Fruit fly (Drosophila melanogaster) whole organism, embryonic: ENCODE data around the gene ALiX.

ENCODE experiments used
- B-H1 ChIP-seq: fragments of 200-800 bp; sonication (Bioruptor generic); IDR thresholded peaks from 3 replicates; pipeline ENCODE4 v1.3.6; 2022; ENCODE audit warnings: missing biosample characterization, missing genetic modification characterization
- Blimp-1 ChIP-seq: fragments of 200-800 bp; sonication (Bioruptor generic); optimal IDR thresholded peaks from 3 replicates; lab custom pipeline; 2018; ENCODE audit warnings: missing biosample characterization, missing genetic modification characterization, mild to moderate bottlenecking, moderate library complexity, missing genetic modification reagents
- CG10147 ChIP-seq: fragments of 200-800 bp; sonication (Bioruptor generic); optimal IDR thresholded peaks from 2 replicates; lab custom pipeline; 2019; ENCODE audit warnings: missing biosample characterization, mild to moderate bottlenecking, missing genetic modification characterization, moderate library complexity
- CG11398 ChIP-seq: fragments of 200-800 bp; sonication (Bioruptor generic); optimal IDR thresholded peaks from 2 replicates; lab custom pipeline; 2016; ENCODE audit warnings: missing biosample characterization, missing genetic modification characterization
- CG11456 ChIP-seq: fragments of 200-800 bp; sonication (Bioruptor generic); IDR thresholded peaks from 3 replicates; pipeline ENCODE4 v1.3.6; 2022; ENCODE audit warnings: missing biosample characterization, missing genetic modification characterization
- CG11504 ChIP-seq: fragments of 200-800 bp; sonication (Bioruptor generic); optimal IDR thresholded peaks from 3 replicates; lab custom pipeline; 2019; ENCODE audit warnings: missing biosample characterization, mild to moderate bottlenecking, missing genetic modification characterization, moderate library complexity
- CG12769 ChIP-seq: fragments of 200-800 bp; sonication (Bioruptor generic); optimal IDR thresholded peaks from 2 replicates; lab custom pipeline; 2019; ENCODE audit warnings: missing biosample characterization, mild to moderate bottlenecking, missing genetic modification characterization, moderate library complexity
- CG13287 ChIP-seq: fragments of 200-800 bp; sonication (Bioruptor generic); IDR thresholded peaks from 2 replicates; pipeline ENCODE4 v1.3.6; 2022; ENCODE audit warnings: missing biosample characterization, missing genetic modification characterization; ENCODE audit not compliant: partially characterized antibody
- CG13424 ChIP-seq: fragments of 200-800 bp; sonication (Bioruptor generic); optimal IDR thresholded peaks from 2 replicates; lab custom pipeline; 2019; ENCODE audit warnings: missing biosample characterization, mild to moderate bottlenecking, missing genetic modification characterization, moderate library complexity
- CG14710 ChIP-seq: fragments of 200-800 bp; sonication (Bioruptor generic); optimal IDR thresholded peaks from 3 replicates; lab custom pipeline; 2019; ENCODE audit warnings: missing biosample characterization, mild to moderate bottlenecking, missing genetic modification characterization, moderate library complexity
- CG34422 ChIP-seq: fragments of 200-800 bp; sonication (Bioruptor generic); IDR thresholded peaks from 3 replicates; pipeline ENCODE4 v1.3.6; 2022; ENCODE audit warnings: missing biosample characterization, missing genetic modification characterization
- CG3838 ChIP-seq: fragments of 200-800 bp; sonication (Bioruptor generic); optimal IDR thresholded peaks from 3 replicates; lab custom pipeline; 2016; ENCODE audit warnings: missing biosample characterization, missing genetic modification characterization
- CG4360 ChIP-seq: fragments of 200-800 bp; sonication (Bioruptor generic); IDR thresholded peaks from 2 replicates; pipeline ENCODE4 v1.3.6; 2022; ENCODE audit warnings: missing biosample characterization, missing genetic modification characterization
- CG4424 ChIP-seq: fragments of 200-800 bp; sonication (Bioruptor generic); optimal IDR thresholded peaks from 3 replicates; lab custom pipeline; 2016; ENCODE audit warnings: missing biosample characterization, missing genetic modification characterization
- CG5180 ChIP-seq: fragments of 200-800 bp; sonication (Bioruptor generic); optimal IDR thresholded peaks from 3 replicates; lab custom pipeline; 2017; ENCODE audit warnings: missing biosample characterization, missing genetic modification characterization, mild to moderate bottlenecking, moderate library complexity, missing genetic modification reagents
- CG6175 ChIP-seq: fragments of 200-800 bp; sonication (Bioruptor generic); IDR thresholded peaks from 3 replicates; pipeline ENCODE4 v1.3.6; 2022; ENCODE audit warnings: missing biosample characterization, missing genetic modification characterization
- CG8089 ChIP-seq: fragments of 200-800 bp; sonication (Bioruptor generic); optimal IDR thresholded peaks from 3 replicates; lab custom pipeline; 2016; ENCODE audit warnings: missing biosample characterization, missing genetic modification characterization
- CG8290 ChIP-seq, 3 experiments: fragments of 200-800 bp; sonication (Bioruptor generic); optimal IDR thresholded peaks; 2 replicates each; lab custom pipeline; 2016 to 2019; ENCODE audit warnings: missing biosample characterization in 3 of 3, missing genetic modification characterization in 3 of 3, mild to moderate bottlenecking in 2 of 3, moderate library complexity in 1 of 3
- CG8478 ChIP-seq: fragments of >200 bp; optimal IDR thresholded peaks from 2 replicates; lab custom pipeline; 2018
- D19B ChIP-seq: fragments of 200-800 bp; sonication (Bioruptor generic); optimal IDR thresholded peaks from 2 replicates; lab custom pipeline; 2017; ENCODE audit warnings: missing biosample characterization, mild to moderate bottlenecking, missing genetic modification characterization
- Dfd ChIP-seq, 2 experiments: fragments of >200 bp; optimal IDR thresholded peaks; 2 replicates each; lab custom pipeline; 2017; ENCODE audit warnings: missing biosample characterization in 2 of 2, missing genetic modification characterization in 2 of 2
- Doc2 ChIP-seq: fragments of 200-800 bp; sonication (Bioruptor generic); IDR thresholded peaks from 2 replicates; pipeline ENCODE4 v1.3.6; 2022; ENCODE audit warnings: missing biosample characterization, missing genetic modification characterization
- HHEX ChIP-seq: fragments of 200-800 bp; sonication (Bioruptor generic); optimal IDR thresholded peaks from 3 replicates; lab custom pipeline; 2017; ENCODE audit warnings: missing biosample characterization, mild to moderate bottlenecking, missing genetic modification characterization, missing genetic modification reagents
- Hand ChIP-seq: fragments of 200-800 bp; sonication (Bioruptor generic); optimal IDR thresholded peaks from 2 replicates; lab custom pipeline; 2017; ENCODE audit warnings: mild to moderate bottlenecking, missing biosample characterization, missing genetic modification reagents, missing genetic modification characterization
- MTF-1 ChIP-seq: fragments of 200-800 bp; sonication (Bioruptor generic); optimal IDR thresholded peaks from 2 replicates; lab custom pipeline; 2018; ENCODE audit warnings: missing biosample characterization, mild to moderate bottlenecking, missing genetic modification characterization, borderline replicate concordance
- Mad ChIP-seq: fragments of 200-800 bp; sonication (Bioruptor generic); optimal IDR thresholded peaks from 2 replicates; lab custom pipeline; 2016; ENCODE audit warnings: missing biosample characterization, missing genetic modification characterization
- Myb ChIP-seq: fragments of 200-800 bp; sonication (Bioruptor generic); optimal IDR thresholded peaks from 2 replicates; lab custom pipeline; 2016; ENCODE audit warnings: missing biosample characterization, missing genetic modification characterization
- Rfx ChIP-seq: fragments of 200-800 bp; sonication (Bioruptor generic); IDR thresholded peaks from 2 replicates; pipeline ENCODE4 v1.3.6; 2022; ENCODE audit warnings: missing biosample characterization, missing genetic modification characterization
- Spps ChIP-seq: fragments of 200-800 bp; sonication (Bioruptor generic); optimal IDR thresholded peaks from 2 replicates; lab custom pipeline; 2018; ENCODE audit warnings: missing biosample characterization, mild to moderate bottlenecking, missing genetic modification characterization
- Sry-δ ChIP-seq: fragments of 200-800 bp; sonication (Bioruptor generic); optimal IDR thresholded peaks from 2 replicates; lab custom pipeline; 2016; ENCODE audit warnings: missing biosample characterization, missing genetic modification characterization
- al ChIP-seq: fragments of 200-800 bp; sonication (Bioruptor generic); IDR thresholded peaks from 2 replicates; pipeline ENCODE4 v1.3.6; 2022; ENCODE audit warnings: missing biosample characterization, missing genetic modification characterization
- aop ChIP-seq: fragments of 200-800 bp; sonication (Bioruptor generic); IDR thresholded peaks from 2 replicates; pipeline ENCODE4 v1.3.6; 2022; ENCODE audit warnings: missing biosample characterization, missing genetic modification characterization
- bbx ChIP-seq: fragments of 200-800 bp; sonication (Bioruptor generic); IDR thresholded peaks from 2 replicates; pipeline ENCODE4 v1.3.6; 2022; ENCODE audit warnings: missing biosample characterization, missing genetic modification characterization; ENCODE audit not compliant: partially characterized antibody
- bcd ChIP-seq: fragments of 200-800 bp; sonication (Bioruptor generic); optimal IDR thresholded peaks from 2 replicates; lab custom pipeline; 2017; ENCODE audit warnings: missing biosample characterization, mild to moderate bottlenecking, missing genetic modification characterization
- cas ChIP-seq: fragments of 200-800 bp; sonication (Bioruptor generic); IDR thresholded peaks from 2 replicates; pipeline ENCODE4 v1.3.6; 2022; ENCODE audit warnings: missing biosample characterization, missing genetic modification characterization
- croc ChIP-seq: fragments of 200-800 bp; sonication (Bioruptor generic); conservative IDR thresholded peaks from 3 replicates; pipeline ENCODE4 v1.3.6; 2022; ENCODE audit warnings: missing biosample characterization, missing genetic modification characterization
- fd96Cb ChIP-seq: fragments of 200-800 bp; sonication (Bioruptor generic); optimal IDR thresholded peaks from 2 replicates; lab custom pipeline; 2018; ENCODE audit warnings: missing biosample characterization, mild to moderate bottlenecking, missing genetic modification characterization, moderate library complexity
- grau ChIP-seq: fragments of 200-800 bp; optimal IDR thresholded peaks from 3 replicates; lab custom pipeline; 2019; ENCODE audit warnings: missing biosample characterization, mild to moderate bottlenecking, missing genetic modification characterization, moderate library complexity
- jigr1 ChIP-seq: fragments of 200-800 bp; sonication (Bioruptor generic); IDR thresholded peaks from 3 replicates; pipeline ENCODE4 v1.3.6; 2022; ENCODE audit warnings: missing biosample characterization, missing genetic modification characterization
- lola ChIP-seq, 3 experiments: fragments of >200 bp in 2 of 3; fragments of 200-800 bp in 1 of 3; sonication (Bioruptor generic) in 1 of 3; optimal IDR thresholded peaks; 2 replicates each; lab custom pipeline; 2017 to 2019; ENCODE audit warnings: missing biosample characterization in 3 of 3, missing genetic modification characterization in 3 of 3, mild to moderate bottlenecking in 1 of 3, moderate library complexity in 1 of 3
- nom ChIP-seq: fragments of 200-800 bp; sonication (Bioruptor generic); optimal IDR thresholded peaks from 2 replicates; lab custom pipeline; 2017; ENCODE audit warnings: missing biosample characterization, missing genetic modification characterization, mild to moderate bottlenecking, moderate library complexity, missing genetic modification reagents
- onecut ChIP-seq: fragments of 200-800 bp; sonication (Bioruptor generic); IDR thresholded peaks from 2 replicates; pipeline ENCODE4 v1.3.6; 2022; ENCODE audit warnings: missing biosample characterization, missing genetic modification characterization
- sc ChIP-seq, 3 experiments: fragments of >200 bp in 2 of 3; fragments of 200-800 bp in 1 of 3; sonication (Bioruptor generic) in 1 of 3; optimal IDR thresholded peaks; 2 replicates in 2 of 3; 3 replicates in 1 of 3; lab custom pipeline; 2017; ENCODE audit warnings: mild to moderate bottlenecking in 1 of 3, missing biosample characterization in 1 of 3, missing genetic modification characterization in 1 of 3, missing genetic modification reagents in 1 of 3
- sisA ChIP-seq: fragments of 200-800 bp; sonication (Bioruptor generic); IDR thresholded peaks from 2 replicates; pipeline ENCODE4 v1.3.6; 2022; ENCODE audit warnings: missing biosample characterization, missing genetic modification characterization
- tgo ChIP-seq: fragments of 200-800 bp; sonication (Bioruptor generic); IDR thresholded peaks from 3 replicates; pipeline ENCODE4 v1.3.6; 2022; ENCODE audit warnings: missing biosample characterization, missing genetic modification characterization
- ttk ChIP-seq: fragments of 200-800 bp; sonication (Bioruptor generic); IDR thresholded peaks from 2 replicates; pipeline ENCODE4 v2.1.2; 2022; ENCODE audit warnings: missing biosample characterization, missing genetic modification characterization

ALiX gene

DNA sequence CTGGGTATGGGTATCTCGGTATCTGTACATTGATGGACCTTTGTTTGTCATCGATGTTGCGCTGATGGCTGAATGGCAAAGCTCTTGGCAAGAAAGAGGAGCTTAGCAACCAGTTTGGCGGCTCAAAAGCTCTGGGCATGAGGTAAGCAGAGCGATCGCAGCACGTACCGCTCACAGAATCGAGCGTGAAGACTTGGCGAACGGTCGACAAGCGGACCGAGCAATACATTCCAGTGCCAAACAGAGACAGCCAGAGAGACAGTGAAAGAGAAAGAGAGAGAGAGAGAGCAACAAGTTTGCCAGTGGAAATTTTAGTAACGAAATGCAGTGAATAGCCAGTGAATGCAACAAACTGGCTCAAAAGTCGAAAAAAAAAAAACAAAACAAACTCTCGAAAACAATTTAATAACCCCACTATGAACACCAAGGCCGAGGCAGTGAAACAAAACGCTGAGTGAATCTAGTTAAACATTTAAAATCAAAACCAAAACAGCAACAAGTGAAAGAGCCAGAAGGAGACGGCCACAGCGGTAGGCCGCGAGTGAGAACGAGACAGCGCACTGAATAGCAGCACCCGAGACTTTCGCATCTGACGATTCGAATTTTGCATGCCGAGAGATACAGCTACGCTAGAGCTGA is 36.6 kb upstream of the ALiX start, which contains the start of gene Ets98B (continued):
- TF ChIP-seq Myb (GFP tag; lab: Kevin White, UChicago), result no peak
- no peak for TF ChIP-seq Hand (GFP tag; lab: Kevin White, UChicago)
- TF ChIP-seq CG10147 (GFP tag; lab: Kevin White, UChicago), result no peak
- TF ChIP-seq CG8478, result peak; percentile 66
- TF ChIP-seq CG34422, result no peak
- TF ChIP-seq CG12769 (tag; lab: Kevin White, UChicago), result peak; percentile 17
- TF ChIP-seq Spps, result no peak
- no peak for TF ChIP-seq Doc2 (GFP tag; lab: Robert Waterston, UW)
- TF ChIP-seq lola (GFP tag; optimal IDR thresholded peaks at IDR 0.05; lab: Kevin White, UChicago), result no peak
- TF ChIP-seq CG8290 (GFP tag; optimal IDR thresholded peaks at IDR 0.05; lab: Kevin White, UChicago), result no peak
- TF ChIP-seq CG8290 (tag; optimal IDR thresholded peaks at IDR 0.05; lab: Kevin White, UChicago), result peak in 1 of 2 experiments; percentile 22
- no peak for TF ChIP-seq onecut (GFP tag; lab: Robert Waterston, UW)
- TF ChIP-seq CG5180, result no peak
- no peak for TF ChIP-seq CG11504 (tag; lab: Kevin White, UChicago)
- TF ChIP-seq fd96Cb, result no peak

DNA sequence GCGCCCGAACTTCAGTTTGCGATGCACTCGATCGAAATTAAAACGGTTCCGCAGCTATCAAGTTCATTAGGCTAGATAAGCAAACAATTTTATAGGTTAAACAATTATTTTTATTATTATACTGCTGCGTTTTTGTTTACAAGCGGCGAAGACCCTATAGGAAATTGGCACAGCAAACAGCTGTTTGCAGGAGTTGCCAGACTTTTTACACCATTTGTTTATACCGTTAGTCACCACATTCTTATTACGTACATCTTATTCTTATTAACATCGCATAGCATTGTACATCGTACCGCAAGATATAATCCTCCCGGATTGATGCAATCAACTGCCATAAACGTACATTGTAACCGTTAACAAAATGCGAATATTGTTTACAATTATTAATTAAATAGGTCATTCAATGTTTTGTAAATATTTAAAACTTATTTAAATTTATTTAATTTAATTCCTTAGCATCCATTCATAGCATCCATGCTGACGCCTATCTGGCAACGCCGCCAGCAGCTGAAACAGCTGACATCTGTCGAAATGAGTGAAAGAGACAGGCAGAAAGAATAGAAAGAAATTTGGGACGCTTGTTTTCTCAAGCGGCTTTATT is 6.8 kb upstream of the ALiX start, which contains the start of the genes CROT and CG12877:
TSS of gene CROT (minus strand) at position 171 of the 601 bp plus-strand sequence.
TSS of gene CG12877 (plus strand) at position 520 of the 601 bp plus-strand sequence.
- peak; percentile 55 for TF ChIP-seq Mad (GFP tag; lab: Kevin White, UChicago)
- TF ChIP-seq grau (tag; lab: Kevin White, UChicago), result peak; percentile 84
- TF ChIP-seq sisA (GFP tag; lab: Robert Waterston, UW), result peak; percentile 72
- peak; percentile 78; the same call in 1 of the 2 replicates for TF ChIP-seq Rfx (GFP tag; lab: Robert Waterston, UW)
- TF ChIP-seq sc (optimal IDR thresholded peaks at IDR 0.05; lab: Kevin White, UChicago), result no peak
- TF ChIP-seq sc (GFP tag; optimal IDR thresholded peaks at IDR 0.05; lab: Kevin White, UChicago), result peak; percentile 68
- TF ChIP-seq fd96Cb, result peak; percentile 75
- TF ChIP-seq bbx, result no peak
- TF ChIP-seq CG3838 (GFP tag; lab: Kevin White, UChicago), result peak; percentile 25
- TF ChIP-seq aop (GFP tag; lab: Robert Waterston, UW), result no peak
- peak; percentile 68; the same call in 1 of the 3 replicates for TF ChIP-seq jigr1 (GFP tag; lab: Robert Waterston, UW)
- no peak for TF ChIP-seq CG4360 (GFP tag; lab: Robert Waterston, UW)
- TF ChIP-seq CG13287 (GFP tag; lab: Robert Waterston, UW), result peak; percentile 20; the same call in 1 of the 2 replicates
- TF ChIP-seq CG13424 (tag; lab: Kevin White, UChicago), result peak; percentile 91
- peak; percentile 60 for TF ChIP-seq Blimp-1 (GFP tag; lab: Kevin White, UChicago)
- peak; percentile 69 for TF ChIP-seq tgo (GFP tag; lab: Robert Waterston, UW)
- TF ChIP-seq MTF-1 (GFP tag; lab: Kevin White, UChicago), result no peak
- no peak for TF ChIP-seq Sry-δ (GFP tag; lab: Kevin White, UChicago)
- peak; percentile 30; the same call in 1 of the 2 replicates for TF ChIP-seq cas (GFP tag; lab: Robert Waterston, UW)
- no peak for TF ChIP-seq nom (GFP tag; lab: Kevin White, UChicago)
- peak; percentile 73; the same call in 1 of the 2 replicates for TF ChIP-seq al (GFP tag; lab: Robert Waterston, UW)
- peak; percentile 42; the same call in 2 of the 3 replicates for TF ChIP-seq croc (GFP tag; lab: Robert Waterston, UW)
- TF ChIP-seq CG14710 (tag; lab: Kevin White, UChicago), result peak; percentile 86
- TF ChIP-seq CG8089, result no peak
- peak; percentile 46 for TF ChIP-seq D19B (GFP tag; lab: Kevin White, UChicago)
- peak; percentile 35 for TF ChIP-seq HHEX (GFP tag; lab: Kevin White, UChicago)
- TF ChIP-seq CG11456 (GFP tag; lab: Robert Waterston, UW), result peak; percentile 73; the same call in 1 of the 3 replicates
- 0 out of 3 replicates have a peak, but pooled peaks have one; percentile 24 for TF ChIP-seq CG6175
- TF ChIP-seq Dfd (GFP tag; optimal IDR thresholded peaks at IDR 0.05; lab: Kevin White, UChicago), result no peak
- peak; percentile 81 for TF ChIP-seq bcd (GFP tag; lab: Kevin White, UChicago)
- no peak for TF ChIP-seq CG11398 (GFP tag; lab: Kevin White, UChicago)
- TF ChIP-seq ttk, result peak; percentile 79
- TF ChIP-seq B-H1 (GFP tag; lab: Robert Waterston, UW), result peak; percentile 28; the same call in 1 of the 3 replicates
- peak; percentile 73 for TF ChIP-seq CG4424
